Fruit fly (Drosophila melanogaster): ENCODE measurements around the gene CG34376.

CG34376 gene

dm6 chr3R:22410537-22411360 is 37.1 kb upstream of the CG34376 start, which contains the start of the genes CG13850 and lqfR (continued):
- TF ChIP-seq CG17829 (tag; optimal IDR thresholded peaks at IDR 0.05) (peak; percentile 54), CG17359 (tag; optimal IDR thresholded peaks at IDR 0.05) (peak; percentile 54), onecut (GFP tag; IDR thresholded peaks at IDR 0.05) (peak; percentile 41; the same call in 1 of the 2 replicates), CG7745 (tag; optimal IDR thresholded peaks at IDR 0.05) (no peak), CG14014 (GFP tag; IDR thresholded peaks at IDR 0.05) (no peak), nerfin-1 (tag; optimal IDR thresholded peaks at IDR 0.05) (peak; percentile 33), CG30020 (tag; optimal IDR thresholded peaks at IDR 0.05) (peak; percentile 11), CG3281 (GFP tag; optimal IDR thresholded peaks at IDR 0.05) (peak; percentile 67), nau (GFP tag; optimal IDR thresholded peaks at IDR 0.05) (no peak), CG1603 (tag; optimal IDR thresholded peaks at IDR 0.05) (peak; percentile 3), Optix (GFP tag; IDR thresholded peaks at IDR 0.05) (no peak), Hey (tag; optimal IDR thresholded peaks at IDR 0.05) (no peak), CG8478 (optimal IDR thresholded peaks at IDR 0.05) (no peak), Hmr (GFP tag; optimal IDR thresholded peaks at IDR 0.05) (peak; percentile 80), ind (GFP tag; optimal IDR thresholded peaks at IDR 0.05) (peak; percentile 78), CG9437 (GFP tag; optimal IDR thresholded peaks at IDR 0.05) (peak; percentile 72), Myb (GFP tag; optimal IDR thresholded peaks at IDR 0.05) (peak; percentile 83), nom (GFP tag; optimal IDR thresholded peaks at IDR 0.05) (no peak), CG1792 (GFP tag; optimal IDR thresholded peaks at IDR 0.05) (peak; percentile 29), CG6689 (GFP tag; IDR thresholded peaks at IDR 0.05) (peak; percentile 55), hkb (optimal IDR thresholded peaks at IDR 0.05) (peak; percentile 52), hkb (GFP tag; IDR thresholded peaks at IDR 0.05) (no peak), Elba2 (GFP tag; optimal IDR thresholded peaks at IDR 0.05) (peak; percentile 71), Hr78 (GFP tag; optimal IDR thresholded peaks at IDR 0.05) (no peak), grau (tag; optimal IDR thresholded peaks at IDR 0.05) (peak; percentile 75), CG11247 (GFP tag; IDR thresholded peaks at IDR 0.05) (peak; percentile 52; the same call in 1 of the 2 replicates), maf-S (GFP tag; optimal IDR thresholded peaks at IDR 0.05) (peak; percentile 79), zfh1 (GFP tag; IDR thresholded peaks at IDR 0.05) (peak; percentile 14; the same call in 1 of the 3 replicates), Adf1 (GFP tag; IDR thresholded peaks at IDR 0.05) (no peak), nmo (GFP tag; optimal IDR thresholded peaks at IDR 0.05) (peak; percentile 87), CG3065 (GFP tag; optimal IDR thresholded peaks at IDR 0.05) (peak; percentile 21), CG15479 (GFP tag; optimal IDR thresholded peaks at IDR 0.05) (no peak), CG10654 (GFP tag; optimal IDR thresholded peaks at IDR 0.05) (peak; percentile 81), CG6813 (GFP tag; optimal IDR thresholded peaks at IDR 0.05) (no peak), CG15696 (tag; optimal IDR thresholded peaks at IDR 0.05) (peak; percentile 51), Chrac-16 (GFP tag; optimal IDR thresholded peaks at IDR 0.05) (peak; percentile 76), CG17802 (tag; optimal IDR thresholded peaks at IDR 0.05) (peak; percentile 9), CG14965 (GFP tag; optimal IDR thresholded peaks at IDR 0.05; ENCODE audit: borderline replicate concordance) (no peak), B-H1 (GFP tag; IDR thresholded peaks at IDR 0.05) (no peak), CG12391 (tag; optimal IDR thresholded peaks at IDR 0.05) (peak; percentile 80), CG6272 (GFP tag; IDR thresholded peaks at IDR 0.05) (peak; percentile 14; the same call in 1 of the 2 replicates), crp (GFP tag; optimal IDR thresholded peaks at IDR 0.05) (peak; percentile 21 to 84), trh (GFP tag; optimal IDR thresholded peaks at IDR 0.05) (peak; percentile 68), slp2 (GFP tag; optimal IDR thresholded peaks at IDR 0.05) (peak; percentile 72), Sry-β (GFP tag; optimal IDR thresholded peaks at IDR 0.05) (peak; percentile 97), CG14050 (GFP tag; IDR thresholded peaks at IDR 0.05) (no peak), H2.0 (GFP tag; IDR thresholded peaks at IDR 0.05) (no peak; the same call in none of the 2 replicates), trem (tag; optimal IDR thresholded peaks at IDR 0.05) (peak; percentile 84)
